Fruit fly (Drosophila melanogaster) whole organism, embryonic: Measurements from ENCODE around the gene Slimp.

Experiments
- ATbp ChIP-seq: fragments of 200-800 bp; sonication (Bioruptor generic); optimal IDR thresholded peaks from 2 replicates; lab custom pipeline; 2017; ENCODE audit warnings: missing biosample characterization, mild to moderate bottlenecking, missing genetic modification characterization, missing genetic modification reagents
- Antp ChIP-seq: fragments of 200-800 bp; sonication (Bioruptor generic); optimal IDR thresholded peaks from 3 replicates; lab custom pipeline; 2016; ENCODE audit warnings: missing biosample characterization, missing genetic modification characterization
- Bgb ChIP-seq: fragments of 200-800 bp; sonication (Bioruptor generic); IDR thresholded peaks from 2 replicates; pipeline ENCODE4 v1.3.6; 2022; ENCODE audit warnings: missing biosample characterization, missing genetic modification characterization; ENCODE audit not compliant: partially characterized antibody
- CG11560 ChIP-seq: fragments of 200-800 bp; sonication (Bioruptor generic); IDR thresholded peaks from 3 replicates; pipeline ENCODE4 v1.3.6; 2022; ENCODE audit warnings: missing biosample characterization, missing genetic modification characterization
- CG13894 ChIP-seq: fragments of 200-800 bp; sonication (Bioruptor generic); optimal IDR thresholded peaks from 3 replicates; lab custom pipeline; 2018; ENCODE audit warnings: missing biosample characterization, mild to moderate bottlenecking, missing genetic modification characterization, moderate library complexity
- CG14710 ChIP-seq: fragments of 200-800 bp; sonication (Bioruptor generic); optimal IDR thresholded peaks from 3 replicates; lab custom pipeline; 2019; ENCODE audit warnings: missing biosample characterization, mild to moderate bottlenecking, missing genetic modification characterization, moderate library complexity
- CG15479 ChIP-seq: fragments of 200-800 bp; sonication (Bioruptor generic); optimal IDR thresholded peaks from 3 replicates; lab custom pipeline; 2019; ENCODE audit warnings: missing biosample characterization, mild to moderate bottlenecking, missing genetic modification characterization, moderate library complexity
- CG1602 ChIP-seq: fragments of 200-800 bp; sonication (Bioruptor generic); optimal IDR thresholded peaks from 3 replicates; lab custom pipeline; 2016; ENCODE audit warnings: missing biosample characterization, missing genetic modification characterization
- CG16815 ChIP-seq: fragments of 200-800 bp; sonication (Bioruptor generic); optimal IDR thresholded peaks from 3 replicates; lab custom pipeline; 2017; ENCODE audit warnings: missing biosample characterization, mild to moderate bottlenecking, missing genetic modification characterization
- CG17361 ChIP-seq: fragments of 200-800 bp; sonication (Bioruptor generic); IDR thresholded peaks from 3 replicates; pipeline ENCODE4 v1.3.6; 2022; ENCODE audit warnings: missing biosample characterization, missing genetic modification characterization
- CG17829 ChIP-seq: fragments of 200-800 bp; optimal IDR thresholded peaks from 2 replicates; lab custom pipeline; 2019; ENCODE audit warnings: missing biosample characterization, mild to moderate bottlenecking, missing genetic modification characterization, moderate library complexity
- CG32532 ChIP-seq: fragments of 200-800 bp; sonication (Bioruptor generic); IDR thresholded peaks from 2 replicates; pipeline ENCODE4 v1.3.6; 2022; ENCODE audit warnings: missing biosample characterization, missing genetic modification characterization
- CG32767 ChIP-seq: fragments of 200-800 bp; sonication (Bioruptor generic); IDR thresholded peaks from 2 replicates; pipeline ENCODE4 v1.3.6; 2022; ENCODE audit warnings: missing biosample characterization, missing genetic modification characterization
- CG34422 ChIP-seq: fragments of 200-800 bp; sonication (Bioruptor generic); IDR thresholded peaks from 3 replicates; pipeline ENCODE4 v1.3.6; 2022; ENCODE audit warnings: missing biosample characterization, missing genetic modification characterization
- CG4360 ChIP-seq: fragments of 200-800 bp; sonication (Bioruptor generic); IDR thresholded peaks from 2 replicates; pipeline ENCODE4 v1.3.6; 2022; ENCODE audit warnings: missing biosample characterization, missing genetic modification characterization
- CG7987 ChIP-seq: fragments of 200-800 bp; sonication (Bioruptor generic); optimal IDR thresholded peaks from 2 replicates; lab custom pipeline; 2018; ENCODE audit warnings: missing biosample characterization, mild to moderate bottlenecking, missing genetic modification characterization, moderate library complexity
- CG8478 ChIP-seq: fragments of >200 bp; optimal IDR thresholded peaks from 2 replicates; lab custom pipeline; 2018
- Dip3 ChIP-seq: fragments of 200-800 bp; sonication (Bioruptor generic); optimal IDR thresholded peaks from 3 replicates; lab custom pipeline; 2016; ENCODE audit warnings: missing biosample characterization, missing genetic modification characterization
- Doc3 ChIP-seq: fragments of 200-800 bp; sonication (Bioruptor generic); IDR thresholded peaks from 3 replicates; pipeline ENCODE4 v1.3.6; 2022; ENCODE audit warnings: missing biosample characterization, missing genetic modification characterization; ENCODE audit not compliant: partially characterized antibody
- E2f1 ChIP-seq: fragments of 200-800 bp; sonication (Bioruptor generic); IDR thresholded peaks from 2 replicates; pipeline ENCODE4 v1.3.6; 2022; ENCODE audit warnings: missing biosample characterization, missing genetic modification characterization
- Hmx ChIP-seq: fragments of 200-800 bp; sonication (Bioruptor generic); optimal IDR thresholded peaks from 2 replicates; lab custom pipeline; 2016; ENCODE audit warnings: missing biosample characterization, missing genetic modification characterization
- MESR4 ChIP-seq: fragments of 200-800 bp; sonication (Bioruptor generic); optimal IDR thresholded peaks from 2 replicates; lab custom pipeline; 2018; ENCODE audit warnings: missing biosample characterization, mild to moderate bottlenecking, missing genetic modification characterization, moderate library complexity
- Mad ChIP-seq: fragments of 200-800 bp; sonication (Bioruptor generic); optimal IDR thresholded peaks from 2 replicates; lab custom pipeline; 2016; ENCODE audit warnings: missing biosample characterization, missing genetic modification characterization
- Max ChIP-seq: fragments of 200-800 bp; sonication (Bioruptor generic); optimal IDR thresholded peaks from 2 replicates; lab custom pipeline; 2016; ENCODE audit warnings: missing biosample characterization, mild to moderate bottlenecking, missing genetic modification characterization
- Mes4 ChIP-seq: fragments of 200-800 bp; sonication (Bioruptor generic); optimal IDR thresholded peaks from 2 replicates; lab custom pipeline; 2016; ENCODE audit warnings: missing biosample characterization, missing genetic modification characterization
- Optix ChIP-seq: fragments of 200-800 bp; sonication (Bioruptor generic); IDR thresholded peaks from 3 replicates; pipeline ENCODE4 v1.3.6; 2022; ENCODE audit warnings: missing biosample characterization, missing genetic modification characterization
- Sry-δ ChIP-seq: fragments of 200-800 bp; sonication (Bioruptor generic); optimal IDR thresholded peaks from 2 replicates; lab custom pipeline; 2016; ENCODE audit warnings: missing biosample characterization, missing genetic modification characterization
- Trl ChIP-seq, 3 experiments: fragments of >200 bp in 2 of 3; fragments of 200-800 bp in 1 of 3; sonication (Bioruptor generic) in 1 of 3; optimal IDR thresholded peaks; 2 replicates in 1 of 3; 3 replicates in 2 of 3; lab custom pipeline; 2016 to 2017; ENCODE audit warnings: missing biosample characterization in 1 of 3, missing genetic modification characterization in 1 of 3
- Xbp1 ChIP-seq: fragments of 200-800 bp; sonication (Bioruptor generic); optimal IDR thresholded peaks from 3 replicates; lab custom pipeline; 2016; ENCODE audit warnings: missing biosample characterization, mild to moderate bottlenecking, missing genetic modification characterization
- ash1 ChIP-seq: fragments of 200-800 bp; sonication (Bioruptor generic); optimal IDR thresholded peaks from 2 replicates; lab custom pipeline; 2018; ENCODE audit warnings: missing biosample characterization, mild to moderate bottlenecking, missing genetic modification characterization
- cwo ChIP-seq: fragments of 200-800 bp; sonication (Bioruptor generic); optimal IDR thresholded peaks from 3 replicates; lab custom pipeline; 2017; ENCODE audit warnings: missing biosample characterization, missing genetic modification characterization, mild to moderate bottlenecking, moderate library complexity, missing genetic modification reagents
- danr ChIP-seq: fragments of 200-800 bp; sonication (Bioruptor generic); IDR thresholded peaks from 2 replicates; pipeline ENCODE4 v1.3.6; 2022; ENCODE audit warnings: missing biosample characterization, missing genetic modification characterization
- eve ChIP-seq, 2 experiments: fragments of >200 bp; optimal IDR thresholded peaks; 2 replicates each; lab custom pipeline; 2017; ENCODE audit warnings: missing biosample characterization in 2 of 2, missing genetic modification characterization in 2 of 2
- fd102C ChIP-seq: fragments of 200-800 bp; sonication (Bioruptor generic); optimal IDR thresholded peaks from 2 replicates; lab custom pipeline; 2018; ENCODE audit warnings: missing biosample characterization, mild to moderate bottlenecking, missing genetic modification characterization, moderate library complexity
- fu2 ChIP-seq: fragments of 200-800 bp; sonication (Bioruptor generic); optimal IDR thresholded peaks from 2 replicates; lab custom pipeline; 2016; ENCODE audit warnings: missing biosample characterization, missing genetic modification characterization
- gro ChIP-seq: fragments of 200-800 bp; sonication (Bioruptor generic); optimal IDR thresholded peaks from 2 replicates; lab custom pipeline; 2016; ENCODE audit warnings: missing biosample characterization, missing genetic modification characterization
- ham ChIP-seq: fragments of 200-800 bp; sonication (Bioruptor generic); IDR thresholded peaks from 2 replicates; pipeline ENCODE4 v1.3.6; 2022; ENCODE audit warnings: missing biosample characterization, missing genetic modification characterization
- her ChIP-seq: fragments of 200-800 bp; sonication (Bioruptor generic); optimal IDR thresholded peaks from 2 replicates; lab custom pipeline; 2016; ENCODE audit warnings: missing biosample characterization, missing genetic modification characterization
- nerfin-2 ChIP-seq: fragments of 200-800 bp; sonication (Bioruptor generic); IDR thresholded peaks from 2 replicates; pipeline ENCODE4 v1.3.6; 2022; ENCODE audit warnings: missing biosample characterization, missing genetic modification characterization; ENCODE audit not compliant: partially characterized antibody
- pfk ChIP-seq: fragments of 200-800 bp; sonication (Bioruptor generic); optimal IDR thresholded peaks from 2 replicates; lab custom pipeline; 2018; ENCODE audit warnings: missing biosample characterization, mild to moderate bottlenecking, missing genetic modification characterization, moderate library complexity
- pros ChIP-seq: fragments of 200-800 bp; sonication (Bioruptor generic); optimal IDR thresholded peaks from 3 replicates; lab custom pipeline; 2019; ENCODE audit warnings: missing biosample characterization, mild to moderate bottlenecking, missing genetic modification characterization, moderate library complexity
- run ChIP-seq: fragments of 200-800 bp; sonication (Bioruptor generic); optimal IDR thresholded peaks from 3 replicates; lab custom pipeline; 2018; ENCODE audit warnings: missing biosample characterization, mild to moderate bottlenecking, missing genetic modification characterization
- sd ChIP-seq: fragments of 200-800 bp; sonication (Bioruptor generic); optimal IDR thresholded peaks from 3 replicates; lab custom pipeline; 2018; ENCODE audit warnings: missing biosample characterization, mild to moderate bottlenecking, missing genetic modification characterization, moderate library complexity
- sna ChIP-seq: fragments of 200-800 bp; sonication (Bioruptor generic); IDR thresholded peaks from 2 replicates; pipeline ENCODE4 v1.3.6; 2022; ENCODE audit warnings: missing biosample characterization, missing genetic modification characterization; ENCODE audit not compliant: partially characterized antibody
- trh ChIP-seq: fragments of 200-800 bp; sonication (Bioruptor generic); optimal IDR thresholded peaks from 2 replicates; lab custom pipeline; 2016; ENCODE audit warnings: missing biosample characterization, missing genetic modification characterization
- unc-4 ChIP-seq: fragments of 200-800 bp; sonication (Bioruptor generic); IDR thresholded peaks from 2 replicates; pipeline ENCODE4 v1.3.6; 2022; ENCODE audit warnings: missing biosample characterization, missing genetic modification characterization; ENCODE audit not compliant: partially characterized antibody
- z ChIP-seq: fragments of 200-800 bp; sonication (Bioruptor generic); IDR thresholded peaks from 3 replicates; pipeline ENCODE4 v1.3.6; 2022; ENCODE audit warnings: missing biosample characterization, missing genetic modification characterization

Slimp gene

dm6 chr3R:24099039-24100026 is 49.4 kb downstream of the Slimp start (continued):
- TF ChIP-seq CG16815 (peak; percentile 49), Xbp1 (peak; percentile 79), CG8478 (lab: Kevin White, UChicago) (no peak), unc-4 (GFP tag; lab: Robert Waterston, UW) (no peak), CG4360 (GFP tag; lab: Robert Waterston, UW) (peak; percentile 41; the same call in 1 of the 2 replicates), ash1 (GFP tag; lab: Kevin White, UChicago) (no peak), danr (no peak), pros (GFP tag; lab: Kevin White, UChicago) (no peak), CG13894 (tag; lab: Kevin White, UChicago) (no peak), fu2 (peak; percentile 69), MESR4 (peak; percentile 5), CG11560 (peak; percentile 60; the same call in 2 of the 3 replicates), nerfin-2 (GFP tag; lab: Robert Waterston, UW) (no peak), run (tag; lab: Kevin White, UChicago) (no peak), Sry-δ (GFP tag; lab: Kevin White, UChicago) (peak; percentile 44), Mes4 (GFP tag; lab: Kevin White, UChicago) (peak; percentile 50), CG17361 (GFP tag; lab: Robert Waterston, UW) (peak; percentile 51), Hmx (peak; percentile 27), gro (GFP tag; lab: Kevin White, UChicago) (peak; percentile 70), CG32532 (GFP tag; lab: Robert Waterston, UW) (peak; percentile 88), E2f1 (GFP tag; lab: Robert Waterston, UW) (peak; percentile 81), ATbp (peak; percentile 40), Max (GFP tag; lab: Kevin White, UChicago) (peak; percentile 20), CG32767 (GFP tag; lab: Robert Waterston, UW) (peak; percentile 73; the same call in 1 of the 2 replicates), Antp (GFP tag; lab: Kevin White, UChicago) (peak; percentile 78), Optix (GFP tag; lab: Robert Waterston, UW) (peak; percentile 70; the same call in 2 of the 3 replicates), trh (GFP tag; lab: Kevin White, UChicago) (peak; percentile 22), CG14710 (tag; lab: Kevin White, UChicago) (peak; percentile 50), cwo (peak; percentile 53), Mad (GFP tag; lab: Kevin White, UChicago) (peak; percentile 73), CG34422 (GFP tag; lab: Robert Waterston, UW) (peak; percentile 89), Trl (optimal IDR thresholded peaks at IDR 0.05; lab: Kevin White, UChicago) (no peak), Trl (GFP tag; optimal IDR thresholded peaks at IDR 0.05; lab: Kevin White, UChicago) (peak; percentile 65), Bgb (no peak), CG17829 (tag; lab: Kevin White, UChicago) (peak; percentile 73), CG15479 (no peak), CG7987 (no peak), eve (GFP tag; optimal IDR thresholded peaks at IDR 0.05; lab: Kevin White, UChicago) (peak in 1 of 2 experiments; percentile 56), pfk (no peak), Doc3 (GFP tag; lab: Robert Waterston, UW) (no peak), ham (GFP tag; lab: Robert Waterston, UW) (peak; percentile 44; the same call in 1 of the 2 replicates), sd (tag; lab: Kevin White, UChicago) (peak; percentile 28), Dip3 (GFP tag; lab: Kevin White, UChicago) (peak; percentile 66), CG1602 (GFP tag; lab: Kevin White, UChicago) (peak; percentile 64), her (GFP tag; lab: Kevin White, UChicago) (peak; percentile 68), z (no peak), sna (no peak), fd102C (GFP tag; lab: Kevin White, UChicago) (no peak)
